Fruit fly (Drosophila melanogaster): ENCODE data around the gene OtopLa.

OtopLa gene

DNA sequence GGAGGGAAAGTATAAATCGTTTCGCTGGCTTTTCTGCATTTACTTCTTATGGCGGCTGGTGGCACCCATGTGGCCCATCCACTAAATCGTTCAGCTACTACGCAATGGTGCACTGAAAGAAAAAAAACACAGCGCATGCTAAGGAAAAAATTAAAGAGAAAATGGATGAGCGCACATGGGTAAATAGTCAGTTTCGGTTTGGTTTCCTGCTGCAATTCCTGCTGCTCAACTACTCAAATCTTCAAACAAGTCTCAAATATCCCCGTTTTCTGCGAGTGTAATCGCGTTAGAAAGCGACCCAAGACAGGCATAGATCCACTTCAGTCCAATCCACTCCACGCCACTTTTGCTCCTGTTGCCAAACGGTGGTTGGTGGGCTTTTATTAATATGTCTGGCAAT is 45.3 kb downstream of the OtopLa start (continued):
- TF ChIP-seq CG32772 (GFP tag; IDR thresholded peaks at IDR 0.05) (no peak), eve (GFP tag; optimal IDR thresholded peaks at IDR 0.05) (no peak), run (tag; optimal IDR thresholded peaks at IDR 0.05) (no peak), CG8089 (GFP tag; optimal IDR thresholded peaks at IDR 0.05) (no peak), CG7271 (tag; optimal IDR thresholded peaks at IDR 0.05) (no peak), emc (GFP tag; optimal IDR thresholded peaks at IDR 0.05) (no peak), CG10321 (GFP tag; IDR thresholded peaks at IDR 0.05) (no peak), Oaz (GFP tag; IDR thresholded peaks at IDR 0.05) (no peak), gcm (GFP tag; optimal IDR thresholded peaks at IDR 0.05) (no peak), CG6813 (GFP tag; optimal IDR thresholded peaks at IDR 0.05) (no peak), CG2712 (tag; optimal IDR thresholded peaks at IDR 0.05) (peak; percentile 9), CG4730 (GFP tag; IDR thresholded peaks at IDR 0.05) (no peak), gt (GFP tag; IDR thresholded peaks at IDR 0.05) (no peak), CG2120 (GFP tag; optimal IDR thresholded peaks at IDR 0.05) (no peak), Rx (GFP tag; IDR thresholded peaks at IDR 0.05) (no peak), Kr (GFP tag; optimal IDR thresholded peaks at IDR 0.05) (no peak), CG3847 (GFP tag; IDR thresholded peaks at IDR 0.05) (no peak), CG32767 (GFP tag; IDR thresholded peaks at IDR 0.05) (no peak), gem (tag; optimal IDR thresholded peaks at IDR 0.05) (peak; percentile 15), Mes4 (GFP tag; optimal IDR thresholded peaks at IDR 0.05) (no peak), Vsx1 (GFP tag; optimal IDR thresholded peaks at IDR 0.05) (no peak), psq (GFP tag; optimal IDR thresholded peaks at IDR 0.05) (no peak), gsb (GFP tag; IDR thresholded peaks at IDR 0.05) (no peak), CG10959 (GFP tag; IDR thresholded peaks at IDR 0.05) (no peak), CG14667 (GFP tag; IDR thresholded peaks at IDR 0.05) (no peak), chn (GFP tag; optimal IDR thresholded peaks at IDR 0.05) (no peak), gsb-n (tag; optimal IDR thresholded peaks at IDR 0.05) (no peak), prd (optimal IDR thresholded peaks at IDR 0.05) (no peak), prd (GFP tag; IDR thresholded peaks at IDR 0.05) (peak; percentile 59; the same call in 2 of the 3 replicates), Nf-YB (GFP tag; optimal IDR thresholded peaks at IDR 0.05) (no peak), CG7372 (GFP tag; IDR thresholded peaks at IDR 0.05) (0 out of 2 replicates have a peak, but pooled peaks have one; percentile 10), CG6175 (GFP tag; IDR thresholded peaks at IDR 0.05) (no peak), CG10267 (tag; optimal IDR thresholded peaks at IDR 0.05) (no peak), Eip74EF (GFP tag; optimal IDR thresholded peaks at IDR 0.05) (no peak), da (GFP tag; optimal IDR thresholded peaks at IDR 0.05) (no peak), CG34224 (GFP tag; IDR thresholded peaks at IDR 0.05; ENCODE audit: partially characterized antibody) (no peak), Opbp (GFP tag; IDR thresholded peaks at IDR 0.05; ENCODE audit: partially characterized antibody) (no peak), so (GFP tag; IDR thresholded peaks at IDR 0.05) (no peak), lov (optimal IDR thresholded peaks at IDR 0.05) (no peak), lov (GFP tag; IDR thresholded peaks at IDR 0.05) (no peak), Med (GFP tag) (peak; percentile 52), Neu2 (GFP tag; optimal IDR thresholded peaks at IDR 0.05; ENCODE audit: borderline replicate concordance) (no peak), Hr3 (GFP tag; optimal IDR thresholded peaks at IDR 0.05) (no peak), CG17361 (GFP tag; IDR thresholded peaks at IDR 0.05) (no peak), CG7786 (GFP tag; optimal IDR thresholded peaks at IDR 0.05) (no peak), Ptx1 (GFP tag; IDR thresholded peaks at IDR 0.05) (no peak), sr (GFP tag; IDR thresholded peaks at IDR 0.05) (no peak), pb (GFP tag; optimal IDR thresholded peaks at IDR 0.05) (no peak), Mrtf (GFP tag; IDR thresholded peaks at IDR 0.05) (no peak), hb (GFP tag; IDR thresholded peaks at IDR 0.05; ENCODE audit: partially characterized antibody) (no peak), zf30C (GFP tag; optimal IDR thresholded peaks at IDR 0.05) (no peak), CG18599 (GFP tag; optimal IDR thresholded peaks at IDR 0.05) (peak; percentile 4), CG11456 (GFP tag; IDR thresholded peaks at IDR 0.05) (0 out of 3 replicates have a peak, but pooled peaks have one; percentile 52)
